Worm (Caenorhabditis elegans) whole organism, mixed stage, embryonic: Measurements from ENCODE around the gene moc-2.

Experiments
- ceh-39 ChIP-seq: fragments of 150-350 bp; optimal IDR thresholded peaks from 2 replicates; lab custom pipeline; 2014; ENCODE audit warnings: missing biosample characterization, missing genetic modification characterization
- elt-1 ChIP-seq: sonication (generic microtip); optimal IDR thresholded peaks from 2 replicates; lab custom pipeline; 2017; ENCODE audit warnings: missing genetic modification characterization, mild to moderate bottlenecking, missing compliant biosample characterization, antibody characterized with exemption, moderate library complexity, borderline replicate concordance; ENCODE audit not compliant: insufficient read depth
- elt-3 ChIP-seq: fragments of 150-350 bp; optimal IDR thresholded peaks from 2 replicates; lab custom pipeline; 2014; ENCODE audit warnings: missing biosample characterization, missing genetic modification characterization
- lsy-2 ChIP-seq: fragments of 150-350 bp; optimal IDR thresholded peaks from 2 replicates; lab custom pipeline; 2014; ENCODE audit warnings: missing biosample characterization, missing genetic modification characterization
- mab-5 ChIP-seq: fragments of 150-350 bp; optimal IDR thresholded peaks from 2 replicates; lab custom pipeline; 2014; ENCODE audit warnings: missing biosample characterization, missing genetic modification characterization
- mep-1 ChIP-seq: fragments of 150-350 bp; optimal IDR thresholded peaks from 2 replicates; lab custom pipeline; 2017; ENCODE audit warnings: missing biosample characterization, missing genetic modification reagents, missing genetic modification characterization, inconsistent platforms
- nhr-12 ChIP-seq: fragments of 150-350 bp; optimal IDR thresholded peaks from 2 replicates; lab custom pipeline; 2014; ENCODE audit warnings: missing biosample characterization, missing genetic modification characterization
- nhr-237 ChIP-seq: fragments of 150-350 bp; optimal IDR thresholded peaks from 2 replicates; lab custom pipeline; 2014; ENCODE audit warnings: missing biosample characterization, missing genetic modification characterization
- nhr-28 ChIP-seq: fragments of 150-350 bp; optimal IDR thresholded peaks from 2 replicates; lab custom pipeline; 2014; ENCODE audit warnings: missing biosample characterization, missing genetic modification characterization
- nhr-76 ChIP-seq: sonication (generic microtip); optimal IDR thresholded peaks from 2 replicates; lab custom pipeline; 2017; ENCODE audit warnings: missing biosample characterization, missing genetic modification characterization
- pha-4 ChIP-seq: fragments of 150-350 bp; optimal IDR thresholded peaks from 2 replicates; lab custom pipeline; 2018; ENCODE audit warnings: missing biosample characterization, missing genetic modification reagents, missing genetic modification characterization

- no peak for TF ChIP-seq ceh-39 (tag; lab: Kevin White, UChicago)
- TF ChIP-seq lsy-2 (tag; lab: Kevin White, UChicago), result no peak
- no peak for TF ChIP-seq elt-1 (tag; lab: Kevin White, UChicago)
- TF ChIP-seq mep-1 (tag; lab: Kevin White, UChicago), result no peak
- no peak for TF ChIP-seq nhr-28 (tag; lab: Kevin White, UChicago)
- TF ChIP-seq pha-4, result no peak
- TF ChIP-seq nhr-76 (tag; lab: Kevin White, UChicago), result no peak
- TF ChIP-seq mab-5 (tag; lab: Kevin White, UChicago), result no peak
- no peak for TF ChIP-seq nhr-237 (tag; lab: Kevin White, UChicago)
- TF ChIP-seq nhr-12 (tag; lab: Kevin White, UChicago), result no peak
- no peak for TF ChIP-seq elt-3
Observed at ce11 chrV:6524757-6525156, 20.8 kb upstream of the moc-2 start, which contains the start of gene acs-1.
